Fruit fly (Drosophila melanogaster) whole organism, embryonic: ENCODE results near the gene Or7a.

Experiments
- Blimp-1 ChIP-seq: fragments of 200-800 bp; sonication (Bioruptor generic); optimal IDR thresholded peaks from 3 replicates; lab custom pipeline; 2018; ENCODE audit warnings: missing biosample characterization, missing genetic modification characterization, mild to moderate bottlenecking, moderate library complexity, missing genetic modification reagents
- CG10543 ChIP-seq: fragments of 200-800 bp; sonication (Bioruptor generic); optimal IDR thresholded peaks from 3 replicates; lab custom pipeline; 2017; ENCODE audit warnings: missing biosample characterization, mild to moderate bottlenecking, missing genetic modification characterization, moderate library complexity
- CG11695 ChIP-seq: fragments of 200-800 bp; sonication (Bioruptor generic); IDR thresholded peaks from 3 replicates; pipeline ENCODE4 v1.3.6; 2022; ENCODE audit warnings: missing biosample characterization, missing genetic modification characterization
- CG12104 ChIP-seq: fragments of 200-800 bp; sonication (Bioruptor generic); optimal IDR thresholded peaks from 3 replicates; lab custom pipeline; 2016; ENCODE audit warnings: missing biosample characterization, missing genetic modification characterization
- CG15011 ChIP-seq: fragments of 200-800 bp; sonication (Bioruptor generic); optimal IDR thresholded peaks from 3 replicates; lab custom pipeline; 2018; ENCODE audit warnings: missing biosample characterization, mild to moderate bottlenecking, missing genetic modification characterization
- CG1602 ChIP-seq: fragments of 200-800 bp; sonication (Bioruptor generic); optimal IDR thresholded peaks from 3 replicates; lab custom pipeline; 2016; ENCODE audit warnings: missing biosample characterization, missing genetic modification characterization
- CG17612 ChIP-seq: fragments of 200-800 bp; sonication (Bioruptor generic); IDR thresholded peaks from 2 replicates; pipeline ENCODE4 v1.3.6; 2022; ENCODE audit warnings: missing biosample characterization, missing genetic modification characterization
- CG18476 ChIP-seq: fragments of 200-800 bp; sonication (Bioruptor generic); optimal IDR thresholded peaks from 2 replicates; lab custom pipeline; 2016; ENCODE audit warnings: missing biosample characterization, mild to moderate bottlenecking, missing genetic modification characterization
- CG2199 ChIP-seq: fragments of 200-800 bp; sonication (Bioruptor generic); IDR thresholded peaks from 3 replicates; pipeline ENCODE4 v1.3.6; 2022; ENCODE audit warnings: missing biosample characterization, missing genetic modification characterization
- CG31441 ChIP-seq: fragments of 200-800 bp; sonication (Bioruptor generic); IDR thresholded peaks from 2 replicates; pipeline ENCODE4 v1.3.6; 2022; ENCODE audit warnings: missing biosample characterization, missing genetic modification characterization
- CG32772 ChIP-seq: fragments of 200-800 bp; sonication (Bioruptor generic); IDR thresholded peaks from 2 replicates; pipeline ENCODE4 v1.3.6; 2022; ENCODE audit warnings: missing biosample characterization, missing genetic modification characterization
- CG33557 ChIP-seq: fragments of 200-800 bp; sonication (Bioruptor generic); optimal IDR thresholded peaks from 2 replicates; lab custom pipeline; 2019; ENCODE audit warnings: missing biosample characterization, mild to moderate bottlenecking, missing genetic modification characterization, moderate library complexity
- CG34422 ChIP-seq: fragments of 200-800 bp; sonication (Bioruptor generic); IDR thresholded peaks from 3 replicates; pipeline ENCODE4 v1.3.6; 2022; ENCODE audit warnings: missing biosample characterization, missing genetic modification characterization
- CG3995 ChIP-seq: fragments of 200-800 bp; sonication (Bioruptor generic); optimal IDR thresholded peaks from 3 replicates; lab custom pipeline; 2016; ENCODE audit warnings: missing biosample characterization, missing genetic modification characterization
- CG4617 ChIP-seq: fragments of 200-800 bp; sonication (Bioruptor generic); optimal IDR thresholded peaks from 3 replicates; lab custom pipeline; 2016; ENCODE audit warnings: missing biosample characterization, missing genetic modification characterization, borderline replicate concordance
- CG6175 ChIP-seq: fragments of 200-800 bp; sonication (Bioruptor generic); IDR thresholded peaks from 3 replicates; pipeline ENCODE4 v1.3.6; 2022; ENCODE audit warnings: missing biosample characterization, missing genetic modification characterization
- CG6254 ChIP-seq: fragments of 200-800 bp; sonication (Bioruptor generic); optimal IDR thresholded peaks from 3 replicates; lab custom pipeline; 2017; ENCODE audit warnings: mild to moderate bottlenecking, missing biosample characterization, missing genetic modification reagents, missing genetic modification characterization
- CG6683 ChIP-seq: fragments of 200-800 bp; sonication (Bioruptor generic); optimal IDR thresholded peaks from 2 replicates; lab custom pipeline; 2017; ENCODE audit warnings: missing biosample characterization, mild to moderate bottlenecking, missing genetic modification characterization, missing genetic modification reagents
- CG6813 ChIP-seq: fragments of 200-800 bp; sonication (Bioruptor generic); optimal IDR thresholded peaks from 2 replicates; lab custom pipeline; 2017; ENCODE audit warnings: missing biosample characterization, missing genetic modification characterization, mild to moderate bottlenecking, moderate library complexity, missing genetic modification reagents
- CG7372 ChIP-seq: fragments of 200-800 bp; sonication (Bioruptor generic); IDR thresholded peaks from 2 replicates; pipeline ENCODE4 v1.3.6; 2022; ENCODE audit warnings: missing biosample characterization, missing genetic modification characterization
- CG7987 ChIP-seq: fragments of 200-800 bp; sonication (Bioruptor generic); optimal IDR thresholded peaks from 2 replicates; lab custom pipeline; 2018; ENCODE audit warnings: missing biosample characterization, mild to moderate bottlenecking, missing genetic modification characterization, moderate library complexity
- CoRest ChIP-seq: fragments of 200-800 bp; sonication (Bioruptor generic); optimal IDR thresholded peaks from 3 replicates; lab custom pipeline; 2018; ENCODE audit warnings: missing biosample characterization, mild to moderate bottlenecking, missing genetic modification characterization, moderate library complexity
- Dfd ChIP-seq, 2 experiments: fragments of >200 bp; optimal IDR thresholded peaks; 2 replicates each; lab custom pipeline; 2017; ENCODE audit warnings: missing biosample characterization in 2 of 2, missing genetic modification characterization in 2 of 2
- HLH54F ChIP-seq: fragments of 200-800 bp; sonication (Bioruptor generic); optimal IDR thresholded peaks from 3 replicates; lab custom pipeline; 2016; ENCODE audit warnings: missing biosample characterization, missing genetic modification characterization
- HmgZ ChIP-seq: fragments of 200-800 bp; sonication (Bioruptor generic); optimal IDR thresholded peaks from 2 replicates; lab custom pipeline; 2018; ENCODE audit warnings: missing biosample characterization, mild to moderate bottlenecking, missing genetic modification characterization
- Nf-YC ChIP-seq: fragments of 200-800 bp; optimal IDR thresholded peaks from 3 replicates; lab custom pipeline; 2019; ENCODE audit warnings: missing biosample characterization, mild to moderate bottlenecking, missing genetic modification characterization, moderate library complexity
- Sin3A ChIP-seq: fragments of >200 bp; optimal IDR thresholded peaks from 2 replicates; lab custom pipeline; 2018
- Stat92E ChIP-seq, 3 experiments: fragments of >200 bp in 2 of 3; fragments of 200-800 bp in 1 of 3; sonication (Bioruptor generic) in 1 of 3; optimal IDR thresholded peaks; 2 replicates each; lab custom pipeline; 2017 to 2019; ENCODE audit warnings: missing biosample characterization in 3 of 3, missing genetic modification characterization in 3 of 3, mild to moderate bottlenecking in 1 of 3, moderate library complexity in 1 of 3
- YL-1 ChIP-seq: fragments of 200-800 bp; sonication (Bioruptor generic); optimal IDR thresholded peaks from 3 replicates; lab custom pipeline; 2017; ENCODE audit warnings: missing biosample characterization, mild to moderate bottlenecking, missing genetic modification characterization
- ac ChIP-seq: fragments of 200-800 bp; sonication (Bioruptor generic); optimal IDR thresholded peaks from 3 replicates; lab custom pipeline; 2017; ENCODE audit warnings: missing biosample characterization, mild to moderate bottlenecking, missing genetic modification characterization
- bigmax ChIP-seq: fragments of 200-800 bp; sonication (Bioruptor generic); optimal IDR thresholded peaks from 2 replicates; lab custom pipeline; 2018; ENCODE audit warnings: missing biosample characterization, mild to moderate bottlenecking, missing genetic modification characterization
- chn ChIP-seq: fragments of 200-800 bp; sonication (Bioruptor generic); optimal IDR thresholded peaks from 2 replicates; lab custom pipeline; 2016; ENCODE audit warnings: missing biosample characterization, missing genetic modification characterization
- crp ChIP-seq, 2 experiments: fragments of 200-800 bp; sonication (Bioruptor generic); optimal IDR thresholded peaks; 2 replicates in 1 of 2; 3 replicates in 1 of 2; lab custom pipeline; 2017; ENCODE audit warnings: missing biosample characterization in 2 of 2, missing genetic modification characterization in 2 of 2, mild to moderate bottlenecking in 1 of 2, moderate library complexity in 1 of 2
- dmrt99B ChIP-seq: fragments of 200-800 bp; sonication (Bioruptor generic); optimal IDR thresholded peaks from 2 replicates; lab custom pipeline; 2018; ENCODE audit warnings: missing biosample characterization, mild to moderate bottlenecking, missing genetic modification characterization, moderate library complexity
- eve ChIP-seq, 2 experiments: fragments of >200 bp; optimal IDR thresholded peaks; 2 replicates each; lab custom pipeline; 2017; ENCODE audit warnings: missing biosample characterization in 2 of 2, missing genetic modification characterization in 2 of 2
- exex ChIP-seq: fragments of 200-800 bp; sonication (Bioruptor generic); optimal IDR thresholded peaks from 4 replicates; lab custom pipeline; 2018; ENCODE audit warnings: missing biosample characterization, mild to moderate bottlenecking, missing genetic modification characterization, moderate library complexity
- eyg ChIP-seq: fragments of 200-800 bp; sonication (Bioruptor generic); optimal IDR thresholded peaks from 3 replicates; lab custom pipeline; 2016; ENCODE audit warnings: missing biosample characterization, missing genetic modification characterization
- fru ChIP-seq: fragments of >200 bp; optimal IDR thresholded peaks from 2 replicates; lab custom pipeline; 2017
- gcm2 ChIP-seq: fragments of 200-800 bp; sonication (Bioruptor generic); optimal IDR thresholded peaks from 2 replicates; lab custom pipeline; 2016; ENCODE audit warnings: missing biosample characterization, missing genetic modification characterization
- gt ChIP-seq: fragments of 200-800 bp; sonication (Bioruptor generic); IDR thresholded peaks from 2 replicates; pipeline ENCODE4 v1.3.6; 2022; ENCODE audit warnings: missing biosample characterization, missing genetic modification characterization
- inv ChIP-seq: fragments of 200-800 bp; sonication (Bioruptor generic); IDR thresholded peaks from 2 replicates; pipeline ENCODE4 v1.3.6; 2022; ENCODE audit warnings: missing biosample characterization, missing genetic modification characterization; ENCODE audit not compliant: partially characterized antibody
- kah ChIP-seq: fragments of 200-800 bp; sonication (Bioruptor generic); optimal IDR thresholded peaks from 2 replicates; lab custom pipeline; 2018; ENCODE audit warnings: missing biosample characterization, mild to moderate bottlenecking, missing genetic modification characterization
- kay ChIP-seq: fragments of 200-800 bp; sonication (Bioruptor generic); optimal IDR thresholded peaks from 2 replicates; lab custom pipeline; 2016; ENCODE audit warnings: missing biosample characterization, missing genetic modification characterization
- lov ChIP-seq, 2 experiments: fragments of 200-800 bp in 1 of 2; fragments of >200 bp in 1 of 2; sonication (Bioruptor generic) in 1 of 2; IDR thresholded peaks in 1 of 2; optimal IDR thresholded peaks in 1 of 2; 2 replicates in 1 of 2; 3 replicates in 1 of 2; pipeline versions ENCODE4 v1.3.6 to Lab custom; 2017 to 2022; ENCODE audit warnings: missing biosample characterization in 1 of 2, missing genetic modification characterization in 1 of 2
- nom ChIP-seq: fragments of 200-800 bp; sonication (Bioruptor generic); optimal IDR thresholded peaks from 2 replicates; lab custom pipeline; 2017; ENCODE audit warnings: missing biosample characterization, missing genetic modification characterization, mild to moderate bottlenecking, moderate library complexity, missing genetic modification reagents
- pb ChIP-seq: fragments of 200-800 bp; sonication (Bioruptor generic); optimal IDR thresholded peaks from 3 replicates; lab custom pipeline; 2016; ENCODE audit warnings: missing biosample characterization, missing genetic modification characterization
- pfk ChIP-seq: fragments of 200-800 bp; sonication (Bioruptor generic); optimal IDR thresholded peaks from 2 replicates; lab custom pipeline; 2018; ENCODE audit warnings: missing biosample characterization, mild to moderate bottlenecking, missing genetic modification characterization, moderate library complexity
- repo ChIP-seq: fragments of 200-800 bp; sonication (Bioruptor generic); optimal IDR thresholded peaks from 2 replicates; lab custom pipeline; 2016; ENCODE audit warnings: missing biosample characterization, missing genetic modification characterization
- salm ChIP-seq: fragments of 200-800 bp; sonication (Bioruptor generic); optimal IDR thresholded peaks from 2 replicates; lab custom pipeline; 2018; ENCODE audit warnings: missing biosample characterization, mild to moderate bottlenecking, missing genetic modification characterization
- scrt ChIP-seq: fragments of 200-800 bp; sonication (Bioruptor generic); optimal IDR thresholded peaks from 2 replicates; lab custom pipeline; 2018; ENCODE audit warnings: missing biosample characterization, mild to moderate bottlenecking, missing genetic modification characterization, moderate library complexity

Or7a gene

DNA sequence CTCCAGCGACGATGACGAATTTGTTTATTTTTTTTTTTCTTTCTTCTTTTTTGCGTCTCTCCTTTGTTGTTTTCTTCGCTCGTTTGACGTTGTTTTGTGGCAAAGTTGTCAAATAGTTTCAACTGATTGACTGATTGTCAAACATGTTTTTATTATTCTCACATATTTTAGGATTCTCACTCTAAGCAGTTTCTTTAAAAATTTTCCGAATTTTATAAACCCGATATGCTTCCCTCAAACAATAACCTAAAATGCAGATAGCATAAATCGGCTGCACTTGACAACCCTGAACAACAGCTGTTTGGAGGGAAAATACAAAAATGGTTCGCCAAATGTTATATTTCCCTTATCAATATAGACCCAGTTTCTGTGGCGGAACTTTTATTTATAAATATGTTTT is 22.0 kb downstream of the Or7a start, which contains the start of gene CG17982:
Gene CG17982 (minus strand): TSS at position 299 of the 400 bp plus-strand sequence.
- TF ChIP-seq CG10543 (peak; percentile 90), gt (GFP tag; lab: Robert Waterston, UW) (no peak), pfk (GFP tag; lab: Kevin White, UChicago) (peak; percentile 27), HmgZ (tag; lab: Kevin White, UChicago) (peak; percentile 90), bigmax (peak; percentile 92), CG7987 (GFP tag; lab: Kevin White, UChicago) (peak; percentile 70), kah (peak; percentile 64), YL-1 (GFP tag; lab: Kevin White, UChicago) (peak; percentile 79), CG2199 (GFP tag; lab: Robert Waterston, UW) (no peak), scrt (GFP tag; lab: Kevin White, UChicago) (peak; percentile 71), salm (peak; percentile 63), CG32772 (peak; percentile 73), CG12104 (GFP tag; lab: Kevin White, UChicago) (peak; percentile 69), nom (GFP tag; lab: Kevin White, UChicago) (peak; percentile 86), repo (peak; percentile 79), CG7372 (GFP tag; lab: Robert Waterston, UW) (peak; percentile 62), Nf-YC (peak; percentile 81), CG6175 (GFP tag; lab: Robert Waterston, UW) (0 out of 3 replicates have a peak, but pooled peaks have one; percentile 38), crp (GFP tag; optimal IDR thresholded peaks at IDR 0.05; lab: Kevin White, UChicago) (peak; percentile 47 to 89), Dfd (GFP tag; optimal IDR thresholded peaks at IDR 0.05; lab: Kevin White, UChicago) (no peak), inv (GFP tag; lab: Robert Waterston, UW) (no peak), lov (optimal IDR thresholded peaks at IDR 0.05; lab: Kevin White, UChicago) (no peak), lov (GFP tag; IDR thresholded peaks at IDR 0.05; lab: Robert Waterston, UW) (peak; percentile 76; the same call in 1 of the 3 replicates), CG6813 (GFP tag; lab: Kevin White, UChicago) (peak; percentile 75), CG6683 (GFP tag; lab: Kevin White, UChicago) (peak; percentile 32), chn (GFP tag; lab: Kevin White, UChicago) (peak; percentile 86), CG33557 (GFP tag; lab: Kevin White, UChicago) (peak; percentile 81), CoRest (peak; percentile 86), eyg (peak; percentile 81), HLH54F (GFP tag; lab: Kevin White, UChicago) (peak; percentile 86), CG34422 (GFP tag; lab: Robert Waterston, UW) (peak; percentile 83), Stat92E (GFP tag; optimal IDR thresholded peaks at IDR 0.05; lab: Kevin White, UChicago) (no peak), CG18476 (GFP tag; lab: Kevin White, UChicago) (peak; percentile 68), exex (tag; lab: Kevin White, UChicago) (no peak), pb (GFP tag; lab: Kevin White, UChicago) (peak; percentile 62), CG1602 (GFP tag; lab: Kevin White, UChicago) (peak; percentile 68), dmrt99B (tag; lab: Kevin White, UChicago) (peak; percentile 84), Blimp-1 (GFP tag; lab: Kevin White, UChicago) (no peak), Sin3A (lab: Kevin White, UChicago) (no peak), CG6254 (GFP tag; lab: Kevin White, UChicago) (peak; percentile 45), eve (GFP tag; optimal IDR thresholded peaks at IDR 0.05; lab: Kevin White, UChicago) (no peak), kay (GFP tag; lab: Kevin White, UChicago) (peak; percentile 81), fru (lab: Kevin White, UChicago) (no peak), CG11695 (GFP tag; lab: Robert Waterston, UW) (peak; percentile 81), CG31441 (GFP tag; lab: Robert Waterston, UW) (peak; percentile 80), gcm2 (no peak), CG4617 (peak; percentile 61), CG3995 (GFP tag; lab: Kevin White, UChicago) (peak; percentile 50), CG15011 (GFP tag; lab: Kevin White, UChicago) (no peak), ac (GFP tag; lab: Kevin White, UChicago) (peak; percentile 5), CG17612 (peak; percentile 68)
